Fruit fly (Drosophila melanogaster): ENCODE results near the gene ntc.

Gene ntc

DNA sequence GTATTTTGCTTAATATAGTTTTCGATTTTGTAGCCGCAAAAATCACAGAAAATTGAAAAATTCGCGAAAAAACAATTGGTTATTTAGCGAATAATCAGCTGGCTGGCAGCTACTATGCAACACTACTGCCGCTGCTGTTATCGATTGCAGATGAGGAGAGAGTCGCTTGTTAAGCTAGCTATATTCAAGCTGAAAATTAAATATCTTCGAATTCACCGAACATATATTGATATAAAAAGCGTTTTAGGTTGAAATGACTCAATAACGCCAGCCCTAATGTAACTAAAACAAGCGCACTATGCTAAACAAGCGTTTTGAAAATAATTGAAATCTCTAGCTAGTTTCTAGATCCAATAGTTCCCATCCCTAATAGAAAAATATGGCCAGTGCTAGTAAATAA lies at the start of gene ntc, which contains the start of the genes CG32264 and IntS10:
Gene ntc (minus strand): TSS at position 130 of the 400 bp plus-strand sequence.
Gene CG32264 (minus strand): TSS at position 130 of the 400 bp plus-strand sequence.
Gene IntS10 (plus strand): TSS at position 381 of the 400 bp plus-strand sequence.
- TF ChIP-seq klu (GFP tag; IDR thresholded peaks at IDR 0.05) (peak; percentile 41; the same call in 1 of the 2 replicates), CG15011 (GFP tag; optimal IDR thresholded peaks at IDR 0.05) (no peak), CG6765 (GFP tag; optimal IDR thresholded peaks at IDR 0.05) (no peak), gem (tag; optimal IDR thresholded peaks at IDR 0.05) (peak; percentile 79), CG4820 (GFP tag; optimal IDR thresholded peaks at IDR 0.05) (peak; percentile 49), lbe (GFP tag; optimal IDR thresholded peaks at IDR 0.05) (no peak), Atf6 (GFP tag; IDR thresholded peaks at IDR 0.05) (peak; percentile 44; the same call in 1 of the 2 replicates), CG11085 (GFP tag; IDR thresholded peaks at IDR 0.05) (peak; percentile 34; the same call in 1 of the 2 replicates), Elba2 (GFP tag; optimal IDR thresholded peaks at IDR 0.05) (peak; percentile 31), ara (GFP tag; IDR thresholded peaks at IDR 0.05) (no peak), CG2202 (tag; optimal IDR thresholded peaks at IDR 0.05) (no peak), sens-2 (GFP tag; IDR thresholded peaks at IDR 0.05) (no peak), repo (GFP tag; optimal IDR thresholded peaks at IDR 0.05) (peak; percentile 62), ase (GFP tag; IDR thresholded peaks at IDR 0.05) (no peak), CG3726 (GFP tag; IDR thresholded peaks at IDR 0.05) (no peak), CG2678 (tag; optimal IDR thresholded peaks at IDR 0.05) (peak; percentile 76), zfh2 (GFP tag; optimal IDR thresholded peaks at IDR 0.05) (peak; percentile 91), wek (GFP tag; optimal IDR thresholded peaks at IDR 0.05) (no peak), Spps (tag; optimal IDR thresholded peaks at IDR 0.05) (no peak), CG4424 (GFP tag; optimal IDR thresholded peaks at IDR 0.05) (peak; percentile 55), CG16815 (GFP tag; optimal IDR thresholded peaks at IDR 0.05) (peak; percentile 64), CG6175 (GFP tag; IDR thresholded peaks at IDR 0.05) (no peak), CG14441 (GFP tag; IDR thresholded peaks at IDR 0.05) (peak; percentile 52), GATAe (GFP tag; conservative IDR thresholded peaks at IDR 0.05) (no peak), CG11398 (GFP tag; optimal IDR thresholded peaks at IDR 0.05) (peak; percentile 41), CG4360 (GFP tag; IDR thresholded peaks at IDR 0.05) (no peak), fru (optimal IDR thresholded peaks at IDR 0.05) (no peak), rib (GFP tag; IDR thresholded peaks at IDR 0.05) (peak; percentile 71), CG34376 (GFP tag; optimal IDR thresholded peaks at IDR 0.05) (peak; percentile 68), ranshi (GFP tag; IDR thresholded peaks at IDR 0.05) (0 out of 2 replicates have a peak, but pooled peaks have one; percentile 55), btn (GFP tag; optimal IDR thresholded peaks at IDR 0.05) (no peak), CG6272 (GFP tag; IDR thresholded peaks at IDR 0.05) (peak; percentile 64; the same call in 1 of the 2 replicates), NC2α (GFP tag; optimal IDR thresholded peaks at IDR 0.05) (peak; percentile 22), Trl (optimal IDR thresholded peaks at IDR 0.05) (no peak), Trl (GFP tag; optimal IDR thresholded peaks at IDR 0.05) (peak; percentile 78), CG13894 (tag; optimal IDR thresholded peaks at IDR 0.05) (peak; percentile 62), Awh (GFP tag; IDR thresholded peaks at IDR 0.05) (no peak), amos (GFP tag; IDR thresholded peaks at IDR 0.05; ENCODE audit: partially characterized antibody) (peak; percentile 39; the same call in 1 of the 2 replicates), tup (GFP tag; optimal IDR thresholded peaks at IDR 0.05) (peak; percentile 32), chm (GFP tag; IDR thresholded peaks at IDR 0.05) (no peak), onecut (GFP tag; IDR thresholded peaks at IDR 0.05) (no peak), vvl (GFP tag; IDR thresholded peaks at IDR 0.05) (peak; percentile 21; the same call in 1 of the 2 replicates), Kr (GFP tag; optimal IDR thresholded peaks at IDR 0.05) (no peak), CG33213 (GFP tag; optimal IDR thresholded peaks at IDR 0.05) (peak; percentile 62), CG5953 (GFP tag; IDR thresholded peaks at IDR 0.05) (no peak), CG4282 (GFP tag; optimal IDR thresholded peaks at IDR 0.05) (peak; percentile 64), CG12744 (GFP tag; optimal IDR thresholded peaks at IDR 0.05) (peak; percentile 51), CG12155 (GFP tag; optimal IDR thresholded peaks at IDR 0.05) (peak; percentile 76), CG1647 (GFP tag; optimal IDR thresholded peaks at IDR 0.05) (peak; percentile 72), Six4 (GFP tag; optimal IDR thresholded peaks at IDR 0.05) (peak; percentile 45), CG8478 (optimal IDR thresholded peaks at IDR 0.05) (no peak), bab2 (GFP tag; optimal IDR thresholded peaks at IDR 0.05) (peak; percentile 74), CG10959 (GFP tag; IDR thresholded peaks at IDR 0.05) (no peak), CG1233 (GFP tag; optimal IDR thresholded peaks at IDR 0.05) (peak; percentile 36)
